Worm (Caenorhabditis elegans): ENCODE measurements around the gene srab-18.

Gene srab-18

DNA sequence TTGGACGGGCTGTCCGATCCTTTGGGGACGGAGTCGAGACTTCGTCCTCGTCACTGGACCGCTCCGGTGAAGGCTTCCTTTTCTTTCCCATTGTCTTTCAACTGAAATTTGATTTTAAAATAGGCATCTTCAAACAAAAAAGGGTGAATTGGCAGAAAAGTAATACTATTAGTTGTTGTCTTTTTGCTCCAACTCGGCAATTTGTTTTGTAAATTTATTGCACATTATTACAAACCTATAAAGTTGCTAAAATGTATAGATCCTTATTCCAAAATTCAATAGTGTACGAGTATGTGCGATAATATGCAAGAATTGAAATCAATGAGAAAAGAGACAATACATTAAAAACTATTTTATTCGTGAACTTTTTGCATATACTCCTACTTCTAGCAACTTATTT is 11.4 kb downstream of the srab-18 start, which contains the start of gene lsy-12:
TSS of gene lsy-12 (minus strand) at position 101 of the 400 bp plus-strand sequence.
- TF ChIP-seq elt-1 (tag; optimal IDR thresholded peaks at IDR 0.05), result no peak
- TF ChIP-seq ZK546.5 (tag; optimal IDR thresholded peaks at IDR 0.05), result no peak
- no peak for TF ChIP-seq snpc-4 (tag; optimal IDR thresholded peaks at IDR 0.05)
- TF ChIP-seq nfya-1 (tag; optimal IDR thresholded peaks at IDR 0.05; ENCODE audit: insufficient read depth), result no peak
- no peak for TF ChIP-seq tbx-2 (tag; optimal IDR thresholded peaks at IDR 0.05)
- no peak for TF ChIP-seq elt-3 (tag; optimal IDR thresholded peaks at IDR 0.05)
- TF ChIP-seq ceh-16 (tag; optimal IDR thresholded peaks at IDR 0.05), result no peak
- no peak for TF ChIP-seq R02D3.7 (tag; optimal IDR thresholded peaks at IDR 0.05)
- TF ChIP-seq fos-1 (tag; optimal IDR thresholded peaks at IDR 0.05), result no peak
- no peak for TF ChIP-seq nhr-12 (tag; optimal IDR thresholded peaks at IDR 0.05)
- no peak for TF ChIP-seq fkh-10 (GFP tag; optimal IDR thresholded peaks at IDR 0.05)

DNA sequence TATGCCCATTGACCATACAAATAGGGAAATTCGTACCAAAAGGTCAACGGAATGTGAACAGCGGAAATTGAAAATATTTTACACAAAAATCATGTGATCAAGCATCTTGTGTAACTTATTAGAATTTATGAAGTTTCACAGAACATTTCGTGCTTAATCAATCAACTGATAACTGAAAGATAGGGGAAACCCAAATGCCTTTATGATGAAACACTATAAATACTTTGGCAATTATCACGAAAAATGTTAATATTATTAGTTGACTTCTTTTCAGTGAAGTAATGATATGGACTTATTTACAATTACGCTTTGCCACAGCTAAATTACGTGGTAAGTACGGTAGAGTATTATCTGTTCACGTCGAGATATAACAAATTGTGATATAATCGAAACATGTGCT is 14.3 kb downstream of the srab-18 start:
- TF ChIP-seq elt-2 (tag; optimal IDR thresholded peaks at IDR 0.05) (peak; percentile 60), nhr-77 (tag; optimal IDR thresholded peaks at IDR 0.05) (no peak), snpc-4 (tag; optimal IDR thresholded peaks at IDR 0.05) (no peak)

DNA sequence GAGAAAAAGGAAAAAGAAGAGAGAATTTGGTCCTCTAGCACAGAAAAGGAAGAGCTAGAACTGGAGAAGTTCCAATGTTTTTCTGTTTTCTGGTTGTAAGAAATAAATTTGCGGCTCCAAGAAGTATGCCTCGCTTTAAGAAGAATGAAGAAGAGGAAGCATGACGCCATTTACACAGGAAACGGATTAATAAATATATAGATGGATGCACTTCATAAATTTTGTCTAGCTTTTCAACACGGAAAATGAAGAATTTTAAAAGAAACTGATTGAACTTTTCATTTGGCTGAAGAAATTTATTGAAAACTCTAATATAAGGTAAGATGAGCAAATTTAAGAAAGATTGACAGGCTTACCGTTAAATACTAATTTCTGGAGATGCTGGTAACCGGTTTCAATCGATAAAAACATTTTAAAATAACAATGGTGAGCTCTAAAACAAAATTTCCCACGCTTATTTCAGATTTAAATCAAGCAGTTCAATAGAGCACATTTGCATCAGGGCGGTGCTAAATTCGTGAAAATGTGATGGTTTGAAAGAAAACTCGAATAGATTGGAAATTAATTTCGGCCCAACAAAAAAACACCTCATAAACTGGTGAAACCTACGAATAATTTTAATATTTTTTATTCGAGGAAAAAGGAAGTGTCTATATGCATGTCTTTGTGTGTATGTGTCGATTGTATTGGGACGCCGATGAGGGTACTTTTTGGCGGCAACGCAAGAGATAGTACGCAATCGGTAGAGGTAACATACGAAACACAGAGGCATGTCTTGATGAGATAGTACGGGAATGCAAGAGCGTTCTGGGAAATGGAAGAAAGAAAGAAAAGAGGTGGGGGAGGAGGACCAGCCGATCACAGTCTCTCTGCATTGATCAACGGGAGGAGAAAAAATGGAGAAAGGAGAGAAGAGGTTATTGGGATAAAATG is 15.1 kb downstream of the srab-18 start:
- no peak for TF ChIP-seq fkh-10 (GFP tag; optimal IDR thresholded peaks at IDR 0.05)
- TF ChIP-seq sea-2 (GFP tag; optimal IDR thresholded peaks at IDR 0.05), result no peak
- peak; percentile 54 for TF ChIP-seq nfya-1 (tag; optimal IDR thresholded peaks at IDR 0.05; ENCODE audit: insufficient read depth)
- no peak for TF ChIP-seq ama-1 (optimal IDR thresholded peaks at IDR 0.05)
- TF ChIP-seq nhr-12 (tag; optimal IDR thresholded peaks at IDR 0.05), result no peak
- no peak for TF ChIP-seq ztf-11 (tag; optimal IDR thresholded peaks at IDR 0.05)
- TF ChIP-seq nhr-67 (tag; optimal IDR thresholded peaks at IDR 0.05), result no peak
- no peak for TF ChIP-seq aly-2 (tag; optimal IDR thresholded peaks at IDR 0.05)
- no peak for TF ChIP-seq elt-1 (tag; optimal IDR thresholded peaks at IDR 0.05)
- no peak for TF ChIP-seq fos-1 (tag; optimal IDR thresholded peaks at IDR 0.05)
- TF ChIP-seq lin-39 (tag; optimal IDR thresholded peaks at IDR 0.05), result no peak
- TF ChIP-seq unc-62 (GFP tag; optimal IDR thresholded peaks at IDR 0.05), result no peak
- no peak for TF ChIP-seq zag-1 (tag; optimal IDR thresholded peaks at IDR 0.05)
- peak; percentile 18 for TF ChIP-seq pqm-1 (tag; optimal IDR thresholded peaks at IDR 0.05)
- no peak for TF ChIP-seq nhr-237 (tag; optimal IDR thresholded peaks at IDR 0.05)
- no peak for TF ChIP-seq nhr-77 (tag; optimal IDR thresholded peaks at IDR 0.05)
- no peak for TF ChIP-seq nhr-76 (tag; optimal IDR thresholded peaks at IDR 0.05)
- no peak for TF ChIP-seq ZK546.5 (tag; optimal IDR thresholded peaks at IDR 0.05)
- TF ChIP-seq hmg-11 (tag; optimal IDR thresholded peaks at IDR 0.05), result peak; percentile 69
- TF ChIP-seq ceh-82 (tag; optimal IDR thresholded peaks at IDR 0.05), result no peak
- TF ChIP-seq ceh-16 (tag; optimal IDR thresholded peaks at IDR 0.05), result no peak
- no peak for TF ChIP-seq fkh-2 (tag; optimal IDR thresholded peaks at IDR 0.05)
- no peak for TF ChIP-seq ceh-28 (tag; optimal IDR thresholded peaks at IDR 0.05)
- no peak for TF ChIP-seq egl-5 (tag; optimal IDR thresholded peaks at IDR 0.05)
- TF ChIP-seq mdl-1 (tag; optimal IDR thresholded peaks at IDR 0.05), result no peak
- TF ChIP-seq egl-27 (tag; optimal IDR thresholded peaks at IDR 0.05), result no peak
- no peak for TF ChIP-seq skn-1 (tag; optimal IDR thresholded peaks at IDR 0.05)
- no peak for TF ChIP-seq lsy-12 (tag; optimal IDR thresholded peaks at IDR 0.05)
- TF ChIP-seq nhr-11 (tag; optimal IDR thresholded peaks at IDR 0.05), result no peak
- TF ChIP-seq ztf-4 (tag; optimal IDR thresholded peaks at IDR 0.05), result no peak
- no peak for TF ChIP-seq ceh-9 (tag; optimal IDR thresholded peaks at IDR 0.05)
- no peak for TF ChIP-seq nhr-43 (tag; optimal IDR thresholded peaks at IDR 0.05; ENCODE audit: poor library complexity, severe bottlenecking)
- peak; percentile 29 for TF ChIP-seq pha-4 (tag; optimal IDR thresholded peaks at IDR 0.05)
- peak; percentile 8 for TF ChIP-seq nhr-23 (tag; optimal IDR thresholded peaks at IDR 0.05)
- TF ChIP-seq R02D3.7 (tag; optimal IDR thresholded peaks at IDR 0.05), result no peak
- TF ChIP-seq jun-1 (tag; optimal IDR thresholded peaks at IDR 0.05), result no peak
- TF ChIP-seq nhr-28 (tag; optimal IDR thresholded peaks at IDR 0.05), result no peak
